Fruit fly (Drosophila melanogaster): ENCODE data around the gene yem.

Gene yem

DNA sequence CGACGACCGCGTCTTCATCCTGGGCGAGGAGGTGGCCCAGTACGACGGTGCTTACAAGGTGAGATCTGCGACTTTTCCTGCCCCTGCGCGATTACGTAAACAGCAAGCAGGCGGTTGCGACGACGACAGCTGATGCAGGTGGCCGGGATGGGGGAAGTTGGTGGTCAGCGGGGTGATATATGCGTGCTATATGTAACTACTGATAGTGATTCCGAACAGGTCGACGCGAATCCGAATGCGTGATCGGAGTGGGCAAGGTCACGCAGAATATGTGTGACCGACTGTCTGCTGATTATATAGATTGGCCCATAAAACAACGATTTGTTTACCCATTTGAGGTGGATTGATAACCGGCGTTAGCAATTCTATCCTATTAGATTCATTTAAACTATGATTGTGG, 9.3 kb downstream of the yem start:
- TF ChIP-seq Crg-1 (GFP tag; optimal IDR thresholded peaks at IDR 0.05) (no peak), tj (GFP tag; optimal IDR thresholded peaks at IDR 0.05) (no peak), pad (GFP tag; optimal IDR thresholded peaks at IDR 0.05) (no peak), toe (GFP tag; optimal IDR thresholded peaks at IDR 0.05) (no peak), cic (GFP tag; optimal IDR thresholded peaks at IDR 0.05) (no peak), CG33017 (tag; optimal IDR thresholded peaks at IDR 0.05) (no peak)

DNA sequence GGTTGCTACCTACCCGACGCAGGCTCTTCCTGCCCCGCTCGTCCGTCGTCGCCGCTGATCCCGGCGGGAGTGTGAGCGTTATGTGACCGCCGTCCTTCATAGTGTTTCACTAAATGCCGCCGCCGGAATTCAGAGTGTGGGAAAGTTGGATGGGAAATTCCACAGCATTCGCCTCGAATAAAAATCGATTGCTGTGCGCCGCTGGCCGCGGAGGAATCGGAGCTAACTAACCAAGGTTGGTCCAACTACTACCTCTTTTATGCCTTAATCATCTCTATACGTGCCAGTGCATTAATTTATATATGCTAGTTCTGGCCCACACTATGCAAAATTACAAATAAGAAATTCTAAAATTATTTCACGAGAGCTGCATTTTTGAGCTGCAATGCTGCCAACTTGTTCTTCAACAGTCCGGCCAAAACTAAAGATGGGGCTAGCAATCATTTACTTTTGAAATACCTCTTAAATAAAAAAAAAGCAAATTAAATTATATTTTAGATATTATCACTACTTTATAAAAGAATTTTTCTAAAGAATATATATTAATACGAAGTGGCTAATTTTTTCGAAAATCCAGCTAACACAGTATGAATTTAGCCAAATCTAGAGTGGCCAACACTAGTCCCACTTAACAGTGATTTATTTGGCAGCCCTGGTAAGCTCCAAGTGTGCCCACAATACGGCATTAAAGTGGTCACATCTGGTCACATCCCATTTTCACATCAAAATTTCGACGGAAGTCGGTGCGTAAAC, 10.1 kb downstream of the yem start, which contains the start of the genes alpha-Man-Ib and Pdhb:
Gene alpha-Man-Ib (minus strand): TSS at position 425 of the 753 bp plus-strand sequence.
Gene Pdhb (plus strand): TSS at position 674 of the 753 bp plus-strand sequence.
- TF ChIP-seq CG33017 (tag; optimal IDR thresholded peaks at IDR 0.05), result peak; percentile 72
- peak; percentile 73 for TF ChIP-seq CG11617 (GFP tag; optimal IDR thresholded peaks at IDR 0.05)
- TF ChIP-seq pad (GFP tag; optimal IDR thresholded peaks at IDR 0.05), result peak; percentile 56
- no peak for TF ChIP-seq CG5204 (GFP tag; optimal IDR thresholded peaks at IDR 0.05)
- TF ChIP-seq ovo (GFP tag; optimal IDR thresholded peaks at IDR 0.05), result peak; percentile 60
- TF ChIP-seq cic (GFP tag; optimal IDR thresholded peaks at IDR 0.05), result peak; percentile 22
- TF ChIP-seq cnc (optimal IDR thresholded peaks at IDR 0.05), result no peak
- TF ChIP-seq CG7045 (GFP tag; optimal IDR thresholded peaks at IDR 0.05), result peak; percentile 78
- TF ChIP-seq Clk (GFP tag; optimal IDR thresholded peaks at IDR 0.05), result peak; percentile 50
- TF ChIP-seq CG14711 (tag; optimal IDR thresholded peaks at IDR 0.05), result peak; percentile 74
- TF ChIP-seq CG1620 (GFP tag; optimal IDR thresholded peaks at IDR 0.05), result peak; percentile 64
- TF ChIP-seq Hr96 (GFP tag; optimal IDR thresholded peaks at IDR 0.05), result peak; percentile 41
- TF ChIP-seq bab1 (GFP tag; optimal IDR thresholded peaks at IDR 0.05), result peak; percentile 78
- peak; percentile 71 for TF ChIP-seq CG12768 (GFP tag; optimal IDR thresholded peaks at IDR 0.05)
- TF ChIP-seq toe (GFP tag; optimal IDR thresholded peaks at IDR 0.05), result no peak
- peak; percentile 59 for TF ChIP-seq Crg-1 (GFP tag; optimal IDR thresholded peaks at IDR 0.05)
- peak; percentile 63 for TF ChIP-seq tj (GFP tag; optimal IDR thresholded peaks at IDR 0.05)
- peak; percentile 71 for TF ChIP-seq Mnt (GFP tag; optimal IDR thresholded peaks at IDR 0.05)
- TF ChIP-seq kay (GFP tag; ENCODE audit: borderline replicate concordance), result no peak
- TF ChIP-seq CG7101 (tag; optimal IDR thresholded peaks at IDR 0.05), result peak; percentile 85

DNA sequence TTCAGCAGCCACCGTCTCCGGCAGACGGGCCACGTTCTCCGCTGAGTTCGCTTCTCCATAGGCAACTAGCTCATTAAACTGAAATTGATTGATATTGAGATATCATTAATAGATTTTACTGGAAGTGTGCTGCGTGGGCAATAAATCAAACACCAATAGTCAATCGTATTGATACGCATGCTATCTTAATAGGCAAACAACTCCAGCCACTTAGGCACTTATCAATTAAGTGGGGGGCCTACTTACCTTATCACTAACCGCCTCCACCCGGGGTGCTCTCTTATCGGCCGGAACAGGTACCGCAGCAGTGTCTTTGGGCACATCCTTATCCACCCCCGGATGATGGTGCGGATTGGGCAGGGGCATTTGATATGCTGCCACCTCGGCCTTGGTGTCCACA, 10.9 kb downstream of the yem start:
- TF ChIP-seq Crg-1 (GFP tag; optimal IDR thresholded peaks at IDR 0.05) (no peak), CG33017 (tag; optimal IDR thresholded peaks at IDR 0.05) (peak; percentile 9), Mnt (GFP tag; optimal IDR thresholded peaks at IDR 0.05) (no peak), tj (GFP tag; optimal IDR thresholded peaks at IDR 0.05) (no peak), cic (GFP tag; optimal IDR thresholded peaks at IDR 0.05) (peak; percentile 60)

DNA sequence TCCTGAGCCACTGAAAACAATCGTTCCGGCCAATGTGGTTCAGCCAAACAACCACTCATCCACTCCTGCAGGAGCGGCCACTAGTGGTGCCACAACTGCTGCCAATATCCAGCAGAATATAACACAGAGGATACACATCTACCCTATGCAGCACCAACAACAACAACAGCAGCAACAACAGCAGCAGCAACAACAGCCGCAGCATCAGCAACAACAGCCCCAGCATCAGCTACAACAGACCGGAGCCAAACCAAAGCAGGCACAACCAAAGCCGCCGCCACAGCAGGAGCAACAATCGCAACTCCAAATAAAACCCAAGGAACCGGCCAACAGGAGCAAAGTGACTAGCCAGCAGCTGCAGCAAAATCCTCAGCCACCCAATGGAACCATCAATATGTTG, 19.5 kb downstream of the yem start:
- TF ChIP-seq CG7045 (GFP tag; optimal IDR thresholded peaks at IDR 0.05) (no peak), CG33017 (tag; optimal IDR thresholded peaks at IDR 0.05) (no peak), CG11617 (GFP tag; optimal IDR thresholded peaks at IDR 0.05) (no peak), toe (GFP tag; optimal IDR thresholded peaks at IDR 0.05) (no peak), pad (GFP tag; optimal IDR thresholded peaks at IDR 0.05) (no peak), kay (GFP tag; ENCODE audit: borderline replicate concordance) (no peak), ovo (GFP tag; optimal IDR thresholded peaks at IDR 0.05) (no peak), CG14711 (tag; optimal IDR thresholded peaks at IDR 0.05) (no peak), CG5204 (GFP tag; optimal IDR thresholded peaks at IDR 0.05) (no peak), cnc (optimal IDR thresholded peaks at IDR 0.05) (no peak), cic (GFP tag; optimal IDR thresholded peaks at IDR 0.05) (no peak), CG7101 (tag; optimal IDR thresholded peaks at IDR 0.05) (no peak), tj (GFP tag; optimal IDR thresholded peaks at IDR 0.05) (no peak), Mnt (GFP tag; optimal IDR thresholded peaks at IDR 0.05) (no peak), CG1620 (GFP tag; optimal IDR thresholded peaks at IDR 0.05) (no peak), Clk (GFP tag; optimal IDR thresholded peaks at IDR 0.05) (no peak), bab1 (GFP tag; optimal IDR thresholded peaks at IDR 0.05) (no peak)

DNA sequence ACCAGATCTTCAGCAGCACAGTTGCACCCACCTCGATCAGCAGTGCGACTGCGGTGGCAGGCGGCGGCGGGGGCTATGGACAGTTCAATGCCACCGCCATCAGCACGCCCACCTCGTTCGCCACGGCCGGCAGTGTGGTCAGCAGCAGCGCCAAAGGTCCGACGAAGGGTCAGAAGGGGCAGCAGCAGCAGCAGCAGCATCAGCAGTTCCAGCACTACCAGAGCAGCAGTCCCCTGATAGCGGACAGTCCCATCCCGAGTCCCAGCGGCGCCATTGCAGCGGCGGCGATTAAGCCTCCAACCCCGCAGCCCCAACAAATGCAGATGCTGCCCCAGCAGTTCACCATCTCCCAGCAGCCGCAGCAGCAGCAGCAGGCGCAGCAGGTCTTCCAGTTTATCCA, 24.7 kb downstream of the yem start:
- TF ChIP-seq Mnt (GFP tag; optimal IDR thresholded peaks at IDR 0.05) (no peak), tj (GFP tag; optimal IDR thresholded peaks at IDR 0.05) (no peak), CG11617 (GFP tag; optimal IDR thresholded peaks at IDR 0.05) (no peak), CG7045 (GFP tag; optimal IDR thresholded peaks at IDR 0.05) (no peak), bab1 (GFP tag; optimal IDR thresholded peaks at IDR 0.05) (no peak), pad (GFP tag; optimal IDR thresholded peaks at IDR 0.05) (no peak), Crg-1 (GFP tag; optimal IDR thresholded peaks at IDR 0.05) (no peak), toe (GFP tag; optimal IDR thresholded peaks at IDR 0.05) (no peak), kay (GFP tag; ENCODE audit: borderline replicate concordance) (no peak), CG7101 (tag; optimal IDR thresholded peaks at IDR 0.05) (no peak), cnc (optimal IDR thresholded peaks at IDR 0.05) (no peak), CG1620 (GFP tag; optimal IDR thresholded peaks at IDR 0.05) (no peak), CG33017 (tag; optimal IDR thresholded peaks at IDR 0.05) (no peak), Hr96 (GFP tag; optimal IDR thresholded peaks at IDR 0.05) (no peak), CG5204 (GFP tag; optimal IDR thresholded peaks at IDR 0.05) (no peak), cic (GFP tag; optimal IDR thresholded peaks at IDR 0.05) (no peak), CG14711 (tag; optimal IDR thresholded peaks at IDR 0.05) (no peak), ovo (GFP tag; optimal IDR thresholded peaks at IDR 0.05) (no peak), Clk (GFP tag; optimal IDR thresholded peaks at IDR 0.05) (no peak)

DNA sequence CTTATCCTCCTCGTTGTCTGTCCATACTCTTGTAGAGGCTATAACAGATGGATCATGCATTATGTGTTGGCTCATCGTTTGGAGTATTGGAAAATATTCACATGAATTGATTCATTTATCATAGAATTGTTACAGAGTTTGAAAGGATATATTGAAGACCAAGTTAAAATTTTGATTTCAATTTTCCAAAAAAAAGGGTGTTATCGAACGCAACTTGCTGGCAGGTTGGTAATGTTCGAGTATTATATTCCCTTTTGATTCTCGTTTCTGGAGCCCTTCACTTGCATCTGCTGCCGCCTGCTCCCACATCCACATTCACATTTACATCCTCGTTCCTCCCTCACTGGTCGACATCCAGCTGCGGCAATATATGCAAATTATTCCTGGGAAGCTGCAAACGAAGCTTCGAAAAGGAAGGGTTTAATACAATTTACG, 26.7 kb downstream of the yem start:
- TF ChIP-seq CG12768 (GFP tag; optimal IDR thresholded peaks at IDR 0.05) (no peak), toe (GFP tag; optimal IDR thresholded peaks at IDR 0.05) (no peak), cic (GFP tag; optimal IDR thresholded peaks at IDR 0.05) (no peak), CG7101 (tag; optimal IDR thresholded peaks at IDR 0.05) (no peak), Hr96 (GFP tag; optimal IDR thresholded peaks at IDR 0.05) (no peak), pad (GFP tag; optimal IDR thresholded peaks at IDR 0.05) (no peak)
